Worm (Caenorhabditis elegans) whole organism, L1 larva: ENCODE results near the gene C03G6.17.

Experiments
- ama-1 ChIP-seq: fragments of 150-350 bp; optimal IDR thresholded peaks from 2 replicates; lab custom pipeline; 2014
- ceh-82 ChIP-seq, 3 experiments: fragments of 150-350 bp in 1 of 3; sonication (generic microtip) in 2 of 3; optimal IDR thresholded peaks; 2 replicates each; lab custom pipeline; 2014 to 2017; ENCODE audit warnings: missing biosample characterization in 3 of 3, missing genetic modification characterization in 3 of 3
- mef-2 ChIP-seq: fragments of 150-350 bp; optimal IDR thresholded peaks from 2 replicates; lab custom pipeline; 2014; ENCODE audit warnings: missing biosample characterization, missing genetic modification characterization
- nhr-76 ChIP-seq: sonication (generic microtip); optimal IDR thresholded peaks from 2 replicates; lab custom pipeline; 2017; ENCODE audit warnings: missing biosample characterization, missing genetic modification characterization
- skn-1 ChIP-seq: fragments of 150-350 bp; optimal IDR thresholded peaks from 2 replicates; lab custom pipeline; 2014; ENCODE audit warnings: missing biosample characterization, missing genetic modification characterization

ce11 chrV:7379384-7379783 lies 1.5 kb downstream of the C03G6.17 start, which contains the start of gene srsx-24:
- no peak for TF ChIP-seq ama-1 (lab: Kevin White, UChicago)
- no peak for TF ChIP-seq skn-1 (tag; lab: Kevin White, UChicago)
- TF ChIP-seq nhr-76 (tag; lab: Kevin White, UChicago) = no peak
- no peak for TF ChIP-seq ceh-82 (tag; optimal IDR thresholded peaks at IDR 0.05; lab: Kevin White, UChicago)
- TF ChIP-seq mef-2 (tag; lab: Kevin White, UChicago) = no peak
